Worm (Caenorhabditis elegans): ENCODE measurements around the gene H01M10.2.

Gene H01M10.2

ce11 chrX:2613077-2613476, 27.5 kb upstream of the H01M10.2 start:
- TF ChIP-seq nfya-1 (tag; optimal IDR thresholded peaks at IDR 0.05; ENCODE audit: insufficient read depth) (peak; percentile 61), R02D3.7 (tag; optimal IDR thresholded peaks at IDR 0.05) (no peak), ceh-9 (tag; optimal IDR thresholded peaks at IDR 0.05) (no peak), mdl-1 (tag; optimal IDR thresholded peaks at IDR 0.05) (no peak), skn-1 (tag; optimal IDR thresholded peaks at IDR 0.05) (no peak), lin-39 (tag; optimal IDR thresholded peaks at IDR 0.05) (peak; percentile 73), nhr-25 (tag; optimal IDR thresholded peaks at IDR 0.05) (peak; percentile 33), elt-3 (tag; optimal IDR thresholded peaks at IDR 0.05) (no peak), lin-15B (tag; optimal IDR thresholded peaks at IDR 0.05) (no peak), nhr-12 (tag; optimal IDR thresholded peaks at IDR 0.05) (no peak), elt-2 (tag; optimal IDR thresholded peaks at IDR 0.05) (peak; percentile 59), nhr-11 (tag; optimal IDR thresholded peaks at IDR 0.05) (no peak), unc-39 (tag; optimal IDR thresholded peaks at IDR 0.05) (no peak), mml-1 (tag; optimal IDR thresholded peaks at IDR 0.05) (no peak), elt-1 (tag; optimal IDR thresholded peaks at IDR 0.05) (peak; percentile 26), snpc-4 (tag; optimal IDR thresholded peaks at IDR 0.05) (peak; percentile 20), ceh-28 (tag; optimal IDR thresholded peaks at IDR 0.05) (no peak), nhr-23 (tag; optimal IDR thresholded peaks at IDR 0.05) (peak; percentile 65), hmg-11 (tag; optimal IDR thresholded peaks at IDR 0.05) (peak; percentile 79), nhr-237 (tag; optimal IDR thresholded peaks at IDR 0.05) (no peak), nhr-28 (tag; optimal IDR thresholded peaks at IDR 0.05) (no peak), ceh-16 (tag; optimal IDR thresholded peaks at IDR 0.05) (peak; percentile 17), jun-1 (tag; optimal IDR thresholded peaks at IDR 0.05) (peak; percentile 37), nhr-76 (tag; optimal IDR thresholded peaks at IDR 0.05) (no peak), ceh-82 (tag; optimal IDR thresholded peaks at IDR 0.05) (peak; percentile 17), nhr-43 (tag; optimal IDR thresholded peaks at IDR 0.05; ENCODE audit: poor library complexity, severe bottlenecking) (peak; percentile 84), nhr-67 (tag; optimal IDR thresholded peaks at IDR 0.05) (no peak), fos-1 (tag; optimal IDR thresholded peaks at IDR 0.05) (no peak), egl-5 (tag; optimal IDR thresholded peaks at IDR 0.05) (peak; percentile 5), aly-2 (tag; optimal IDR thresholded peaks at IDR 0.05) (no peak), pqm-1 (tag; optimal IDR thresholded peaks at IDR 0.05) (peak; percentile 47), fkh-2 (tag; optimal IDR thresholded peaks at IDR 0.05) (no peak), ztf-11 (tag; optimal IDR thresholded peaks at IDR 0.05) (no peak), unc-62 (GFP tag; optimal IDR thresholded peaks at IDR 0.05) (no peak), eor-1 (tag; optimal IDR thresholded peaks at IDR 0.05) (no peak), lsy-12 (tag; optimal IDR thresholded peaks at IDR 0.05) (peak; percentile 34), daf-12 (tag; optimal IDR thresholded peaks at IDR 0.05) (no peak), tbx-2 (tag; optimal IDR thresholded peaks at IDR 0.05) (peak; percentile 33), fkh-10 (GFP tag; optimal IDR thresholded peaks at IDR 0.05) (no peak), egl-27 (tag; optimal IDR thresholded peaks at IDR 0.05) (no peak), ZK546.5 (tag; optimal IDR thresholded peaks at IDR 0.05) (no peak), pha-4 (tag; optimal IDR thresholded peaks at IDR 0.05) (peak; percentile 81), ama-1 (optimal IDR thresholded peaks at IDR 0.05) (no peak), ztf-4 (tag; optimal IDR thresholded peaks at IDR 0.05) (no peak), nhr-77 (tag; optimal IDR thresholded peaks at IDR 0.05) (no peak), zag-1 (tag; optimal IDR thresholded peaks at IDR 0.05) (no peak), sea-2 (GFP tag; optimal IDR thresholded peaks at IDR 0.05) (no peak)
